Fruit fly (Drosophila melanogaster) whole organism, adult: ENCODE measurements around the gene CG33939.

Experiments used
- CG5204 ChIP-seq: fragments of 200-800 bp; sonication (Bioruptor generic); optimal IDR thresholded peaks from 2 replicates; lab custom pipeline; 2016; ENCODE audit warnings: missing biosample characterization, missing genetic modification characterization
- cic ChIP-seq: fragments of 200-800 bp; sonication (Bioruptor generic); optimal IDR thresholded peaks from 2 replicates; lab custom pipeline; 2017; ENCODE audit warnings: missing biosample characterization, mild to moderate bottlenecking, missing genetic modification characterization, moderate library complexity

- TF ChIP-seq CG5204 (GFP tag; lab: Kevin White, UChicago) (no peak), cic (GFP tag; lab: Kevin White, UChicago) (no peak)
These were observed 9.3 kb downstream of the CG33939 start for dm6 chrX:19165144-19166011.
